Fruit fly (Drosophila melanogaster) whole organism, prepupa: ENCODE measurements around the gene Ythdc1.

Experiments
- Blimp-1 ChIP-seq: fragments of 200-800 bp; sonication (Bioruptor generic); optimal IDR thresholded peaks from 3 replicates; lab custom pipeline; 2017; ENCODE audit warnings: missing biosample characterization, missing genetic modification characterization, mild to moderate bottlenecking, moderate library complexity, missing genetic modification reagents
- CG10631 ChIP-seq: fragments of 200-800 bp; sonication (Bioruptor generic); optimal IDR thresholded peaks from 2 replicates; lab custom pipeline; 2016; ENCODE audit warnings: missing biosample characterization, missing genetic modification characterization
- CG10669 ChIP-seq: fragments of 200-800 bp; sonication (Bioruptor generic); optimal IDR thresholded peaks from 3 replicates; lab custom pipeline; 2018; ENCODE audit warnings: missing biosample characterization, mild to moderate bottlenecking, missing genetic modification characterization, moderate library complexity
- CG11294 ChIP-seq: fragments of 200-800 bp; sonication (Bioruptor generic); IDR thresholded peaks from 2 replicates; pipeline ENCODE4 v1.3.6; 2022; ENCODE audit warnings: missing biosample characterization, missing genetic modification characterization
- CG11902 ChIP-seq: fragments of 200-800 bp; sonication (Bioruptor generic); optimal IDR thresholded peaks from 3 replicates; lab custom pipeline; 2016; ENCODE audit warnings: missing biosample characterization, missing genetic modification characterization
- CG15336 ChIP-seq: fragments of 200-800 bp; sonication (Bioruptor generic); IDR thresholded peaks from 2 replicates; pipeline ENCODE4 v1.3.6; 2022; ENCODE audit warnings: missing biosample characterization, missing genetic modification characterization
- CG1621 ChIP-seq: fragments of 200-800 bp; sonication (Bioruptor generic); optimal IDR thresholded peaks from 3 replicates; lab custom pipeline; 2018; ENCODE audit warnings: missing biosample characterization, mild to moderate bottlenecking, missing genetic modification characterization
- CG16779 ChIP-seq: fragments of 200-800 bp; sonication (Bioruptor generic); optimal IDR thresholded peaks from 3 replicates; lab custom pipeline; 2017; ENCODE audit warnings: missing biosample characterization, mild to moderate bottlenecking, missing genetic modification characterization
- CG3032 ChIP-seq: fragments of 200-800 bp; optimal IDR thresholded peaks from 2 replicates; lab custom pipeline; 2019; ENCODE audit warnings: missing biosample characterization, mild to moderate bottlenecking, missing genetic modification characterization, moderate library complexity
- CG31627 ChIP-seq: fragments of 200-800 bp; sonication (Bioruptor generic); optimal IDR thresholded peaks from 3 replicates; lab custom pipeline; 2016; ENCODE audit warnings: missing biosample characterization, missing genetic modification characterization
- CG32006 ChIP-seq: fragments of 200-800 bp; sonication (Bioruptor generic); optimal IDR thresholded peaks from 3 replicates; lab custom pipeline; 2017; ENCODE audit warnings: missing biosample characterization, mild to moderate bottlenecking, missing genetic modification characterization
- CG34406 ChIP-seq: fragments of 200-800 bp; sonication (Bioruptor generic); optimal IDR thresholded peaks from 3 replicates; lab custom pipeline; 2016; ENCODE audit warnings: missing biosample characterization, missing genetic modification characterization
- CG4318 ChIP-seq: fragments of 200-800 bp; sonication (Bioruptor generic); optimal IDR thresholded peaks from 3 replicates; lab custom pipeline; 2017; ENCODE audit warnings: missing biosample characterization, mild to moderate bottlenecking, missing genetic modification characterization
- CG6163 ChIP-seq: fragments of 200-800 bp; sonication (Bioruptor generic); IDR thresholded peaks from 3 replicates; pipeline ENCODE4 v1.3.6; 2022; ENCODE audit warnings: missing biosample characterization, missing genetic modification characterization
- CG6276 ChIP-seq: fragments of 200-800 bp; sonication (Bioruptor generic); optimal IDR thresholded peaks from 2 replicates; lab custom pipeline; 2017; ENCODE audit warnings: missing biosample characterization, mild to moderate bottlenecking, missing genetic modification characterization
- CG6808 ChIP-seq: fragments of 200-800 bp; sonication (Bioruptor generic); optimal IDR thresholded peaks from 3 replicates; lab custom pipeline; 2017; ENCODE audit warnings: missing biosample characterization, missing genetic modification characterization, mild to moderate bottlenecking, moderate library complexity, missing genetic modification reagents
- CG6854 ChIP-seq: fragments of 200-800 bp; sonication (Bioruptor generic); optimal IDR thresholded peaks from 2 replicates; lab custom pipeline; 2017; ENCODE audit warnings: missing biosample characterization, mild to moderate bottlenecking, missing genetic modification characterization
- CG7368 ChIP-seq: fragments of 200-800 bp; sonication (Bioruptor generic); optimal IDR thresholded peaks from 3 replicates; lab custom pipeline; 2016; ENCODE audit warnings: missing biosample characterization, missing genetic modification characterization
- CG8119 ChIP-seq: fragments of 200-800 bp; sonication (Bioruptor generic); IDR thresholded peaks from 3 replicates; pipeline ENCODE4 v1.3.6; 2022; ENCODE audit warnings: missing biosample characterization, missing genetic modification characterization
- CG8319 ChIP-seq: fragments of 200-800 bp; sonication (Bioruptor generic); optimal IDR thresholded peaks from 3 replicates; lab custom pipeline; 2016; ENCODE audit warnings: missing biosample characterization, missing genetic modification characterization
- CG8632 ChIP-seq: fragments of 200-800 bp; sonication (Bioruptor generic); optimal IDR thresholded peaks from 3 replicates; lab custom pipeline; 2016; ENCODE audit warnings: missing biosample characterization, missing genetic modification characterization
- Eip75B ChIP-seq: fragments of 200-800 bp; sonication (Bioruptor generic); optimal IDR thresholded peaks from 3 replicates; lab custom pipeline; 2016; ENCODE audit warnings: missing biosample characterization, missing genetic modification characterization
- Eip78C ChIP-seq: fragments of 200-800 bp; sonication (Bioruptor generic); peaks from one replicate; lab custom pipeline; 2016; ENCODE audit warnings: missing biosample characterization, missing genetic modification characterization
- Eip93F ChIP-seq: fragments of 200-800 bp; sonication (Bioruptor generic); optimal IDR thresholded peaks from 2 replicates; lab custom pipeline; 2016; ENCODE audit warnings: missing biosample characterization, mild to moderate bottlenecking, missing genetic modification characterization
- Ets21C ChIP-seq: fragments of 200-800 bp; sonication (Bioruptor generic); optimal IDR thresholded peaks from 3 replicates; lab custom pipeline; 2016; ENCODE audit warnings: missing biosample characterization, missing genetic modification characterization
- Ets96B ChIP-seq: fragments of 200-800 bp; optimal IDR thresholded peaks from 2 replicates; lab custom pipeline; 2019; ENCODE audit warnings: missing biosample characterization, mild to moderate bottlenecking, missing genetic modification characterization, moderate library complexity
- Gug ChIP-seq: fragments of 200-800 bp; sonication (Bioruptor generic); IDR thresholded peaks from 2 replicates; pipeline ENCODE4 v1.3.6; 2022; ENCODE audit warnings: missing biosample characterization, missing genetic modification characterization
- Hr39 ChIP-seq: fragments of 200-800 bp; sonication (Bioruptor generic); optimal IDR thresholded peaks from 2 replicates; lab custom pipeline; 2016; ENCODE audit warnings: missing biosample characterization, missing genetic modification characterization
- Hr4 ChIP-seq: fragments of 200-800 bp; sonication (Bioruptor generic); optimal IDR thresholded peaks from 3 replicates; lab custom pipeline; 2016; ENCODE audit warnings: missing biosample characterization, missing genetic modification characterization
- Lpt ChIP-seq: fragments of 200-800 bp; sonication (Bioruptor generic); optimal IDR thresholded peaks from 3 replicates; lab custom pipeline; 2016; ENCODE audit warnings: missing biosample characterization, missing genetic modification characterization
- Met ChIP-seq: fragments of 200-800 bp; sonication (Bioruptor generic); optimal IDR thresholded peaks from 3 replicates; lab custom pipeline; 2016; ENCODE audit warnings: missing biosample characterization, missing genetic modification characterization
- Sox102F ChIP-seq: fragments of 200-800 bp; sonication (Bioruptor generic); optimal IDR thresholded peaks from 2 replicates; lab custom pipeline; 2016; ENCODE audit warnings: missing biosample characterization, mild to moderate bottlenecking, missing genetic modification characterization
- Sox14 ChIP-seq: fragments of 200-800 bp; sonication (Bioruptor generic); optimal IDR thresholded peaks from 3 replicates; lab custom pipeline; 2016; ENCODE audit warnings: missing biosample characterization, missing genetic modification characterization
- achi ChIP-seq: fragments of 200-800 bp; sonication (Bioruptor generic); optimal IDR thresholded peaks from 3 replicates; lab custom pipeline; 2016; ENCODE audit warnings: missing biosample characterization, missing genetic modification characterization
- acj6 ChIP-seq: fragments of 200-800 bp; sonication (Bioruptor generic); optimal IDR thresholded peaks from 3 replicates; lab custom pipeline; 2016; ENCODE audit warnings: missing biosample characterization, missing genetic modification characterization
- cyc ChIP-seq: fragments of 200-800 bp; sonication (Bioruptor generic); optimal IDR thresholded peaks from 3 replicates; lab custom pipeline; 2016; ENCODE audit warnings: missing biosample characterization, missing genetic modification characterization
- dsx ChIP-seq: fragments of 200-800 bp; optimal IDR thresholded peaks from 3 replicates; lab custom pipeline; 2019; ENCODE audit warnings: missing biosample characterization, mild to moderate bottlenecking, missing genetic modification characterization, moderate library complexity; ENCODE audit not compliant: poor library complexity, severe bottlenecking
- eg ChIP-seq: fragments of 200-800 bp; sonication (Bioruptor generic); IDR thresholded peaks from 3 replicates; pipeline ENCODE4 v1.3.6; 2022; ENCODE audit warnings: missing biosample characterization, missing genetic modification characterization
- esn ChIP-seq: fragments of 200-800 bp; sonication (Bioruptor generic); optimal IDR thresholded peaks from 2 replicates; lab custom pipeline; 2016; ENCODE audit warnings: missing biosample characterization, mild to moderate bottlenecking, missing genetic modification characterization, moderate library complexity
- fd59A ChIP-seq: fragments of 200-800 bp; sonication (Bioruptor generic); optimal IDR thresholded peaks from 2 replicates; lab custom pipeline; 2017; ENCODE audit warnings: missing biosample characterization, mild to moderate bottlenecking, missing genetic modification characterization, missing genetic modification reagents
- fd85E ChIP-seq: fragments of 200-800 bp; sonication (Bioruptor generic); optimal IDR thresholded peaks from 3 replicates; lab custom pipeline; 2016; ENCODE audit warnings: missing biosample characterization, missing genetic modification characterization
- lz ChIP-seq: fragments of 200-800 bp; sonication (Bioruptor generic); optimal IDR thresholded peaks from 3 replicates; lab custom pipeline; 2016; ENCODE audit warnings: missing biosample characterization, missing genetic modification characterization
- net ChIP-seq: fragments of 200-800 bp; sonication (Bioruptor generic); optimal IDR thresholded peaks from 3 replicates; lab custom pipeline; 2016; ENCODE audit warnings: missing biosample characterization, missing genetic modification characterization
- pdm3 ChIP-seq: fragments of 200-800 bp; sonication (Bioruptor generic); optimal IDR thresholded peaks from 3 replicates; lab custom pipeline; 2016; ENCODE audit warnings: missing biosample characterization, missing genetic modification characterization
- salr ChIP-seq, 2 experiments: fragments of 200-800 bp; sonication (Bioruptor generic); optimal IDR thresholded peaks; 3 replicates each; lab custom pipeline; 2016 to 2018; ENCODE audit warnings: missing biosample characterization in 2 of 2, missing genetic modification characterization in 2 of 2, mild to moderate bottlenecking in 1 of 2
- spab ChIP-seq: fragments of 200-800 bp; sonication (Bioruptor generic); optimal IDR thresholded peaks from 2 replicates; lab custom pipeline; 2017; ENCODE audit warnings: missing biosample characterization, mild to moderate bottlenecking, missing genetic modification characterization, missing genetic modification reagents
- ss ChIP-seq, 2 experiments: fragments of 200-800 bp; sonication (Bioruptor generic); optimal IDR thresholded peaks; 2 replicates in 1 of 2; 3 replicates in 1 of 2; lab custom pipeline; 2017 to 2018; ENCODE audit warnings: mild to moderate bottlenecking in 2 of 2, missing biosample characterization in 2 of 2, missing genetic modification characterization in 2 of 2, moderate library complexity in 1 of 2
- svp ChIP-seq: fragments of 200-800 bp; sonication (Bioruptor generic); peaks from one replicate; lab custom pipeline; 2016; ENCODE audit warnings: missing biosample characterization, missing genetic modification characterization
- topi ChIP-seq: fragments of 200-800 bp; sonication (Bioruptor generic); optimal IDR thresholded peaks from 3 replicates; lab custom pipeline; 2016; ENCODE audit warnings: missing biosample characterization, missing genetic modification characterization

The Ythdc1 gene

DNA sequence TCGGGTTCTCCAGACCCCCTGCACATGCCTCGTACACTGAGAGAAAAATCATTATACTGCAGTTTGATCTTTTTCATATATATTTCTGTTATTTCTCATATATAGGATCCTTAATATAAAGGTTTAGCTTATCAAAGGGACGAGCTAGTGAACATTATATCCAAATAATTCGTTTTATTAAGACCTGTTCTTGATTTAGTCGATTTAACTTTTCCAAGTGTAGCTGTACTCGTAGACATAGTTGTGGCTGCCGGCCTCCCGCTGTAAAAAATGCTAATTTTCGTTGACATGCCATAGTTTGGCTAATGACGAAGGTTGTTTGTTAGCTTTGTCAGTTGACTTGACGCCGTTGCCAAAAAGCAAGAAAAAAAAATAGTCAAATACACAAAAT, 8.5 kb upstream of the Ythdc1 start (continued):
- TF ChIP-seq net (GFP tag; lab: Kevin White, UChicago) (peak; percentile 36), Sox14 (GFP tag; lab: Kevin White, UChicago) (peak; percentile 20), Sox102F (GFP tag; lab: Kevin White, UChicago) (no peak), spab (GFP tag; lab: Kevin White, UChicago) (peak; percentile 32), Gug (GFP tag; lab: Robert Waterston, UW) (peak; percentile 58; the same call in 1 of the 2 replicates), CG16779 (tag; lab: Kevin White, UChicago) (peak; percentile 16), Met (GFP tag; lab: Kevin White, UChicago) (no peak), CG6163 (GFP tag; lab: Robert Waterston, UW) (peak; percentile 82), Eip75B (peak; percentile 45), achi (peak; percentile 50), Ets21C (GFP tag; lab: Kevin White, UChicago) (no peak), fd59A (peak; percentile 22), CG7368 (peak; percentile 26), CG8319 (no peak)

DNA sequence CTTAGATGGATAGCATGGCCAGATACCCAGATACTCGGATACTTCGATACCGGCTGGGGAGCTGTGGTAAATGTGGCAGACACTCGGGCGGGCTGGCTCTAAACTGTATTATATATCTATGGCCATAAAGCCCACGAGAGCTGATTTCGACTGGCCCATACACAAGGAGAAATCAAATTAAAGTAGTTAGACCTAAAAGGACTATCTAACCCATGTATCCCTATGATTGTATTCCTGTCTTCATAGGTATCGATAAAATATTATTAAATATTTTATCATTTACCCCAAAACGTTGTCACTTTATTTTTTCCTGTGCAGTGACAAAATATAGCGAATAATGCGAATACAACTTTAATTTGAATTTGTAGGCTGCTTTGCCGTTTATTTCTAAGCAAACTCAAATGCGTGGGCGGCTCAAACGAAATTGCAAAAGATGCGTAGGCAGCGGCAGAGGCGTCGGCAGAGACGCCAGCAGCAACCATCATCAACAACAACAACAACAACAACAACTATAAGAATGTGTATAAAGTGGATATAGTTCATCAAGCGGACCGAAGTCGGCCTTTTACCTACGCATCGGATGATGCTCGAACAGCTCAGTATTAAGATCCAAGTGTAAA, 8.0 kb upstream of the Ythdc1 start:
- no peak for TF ChIP-seq CG3032
- no peak for TF ChIP-seq Met (GFP tag; lab: Kevin White, UChicago)
- peak; percentile 16 for TF ChIP-seq achi
- peak; percentile 41 for TF ChIP-seq CG6276
- TF ChIP-seq cyc = no peak
- no peak for TF ChIP-seq fd59A
- TF ChIP-seq CG15336 (GFP tag; lab: Robert Waterston, UW) = peak; percentile 73
- TF ChIP-seq CG6854 (GFP tag; lab: Kevin White, UChicago) = no peak
- TF ChIP-seq Lpt (GFP tag; lab: Kevin White, UChicago) = no peak
- no peak for TF ChIP-seq salr (GFP tag; optimal IDR thresholded peaks at IDR 0.05; lab: Kevin White, UChicago)
- peak; percentile 54 for TF ChIP-seq Gug (GFP tag; lab: Robert Waterston, UW)
- peak; percentile 19 for TF ChIP-seq Eip78C (GFP tag; lab: Kevin White, UChicago)
- no peak for TF ChIP-seq CG6808
- no peak for TF ChIP-seq CG10669 (GFP tag; lab: Kevin White, UChicago)
- TF ChIP-seq spab (GFP tag; lab: Kevin White, UChicago) = no peak
- TF ChIP-seq eg = peak; percentile 82
- peak; percentile 41; the same call in 1 of the 2 replicates for TF ChIP-seq CG11294
- TF ChIP-seq Eip93F (GFP tag; lab: Kevin White, UChicago) = no peak
- no peak for TF ChIP-seq topi (GFP tag; lab: Kevin White, UChicago)
- no peak for TF ChIP-seq ss (GFP tag; optimal IDR thresholded peaks at IDR 0.05; lab: Kevin White, UChicago)
- no peak for TF ChIP-seq CG11902 (GFP tag; lab: Kevin White, UChicago)
- no peak for TF ChIP-seq CG10631
- no peak for TF ChIP-seq CG1621 (tag; lab: Kevin White, UChicago)
- peak; percentile 64 for TF ChIP-seq CG6163 (GFP tag; lab: Robert Waterston, UW)
- TF ChIP-seq CG8119 = peak; percentile 67
- TF ChIP-seq Hr39 (GFP tag; lab: Kevin White, UChicago) = no peak
- TF ChIP-seq acj6 (GFP tag; lab: Kevin White, UChicago) = no peak
- TF ChIP-seq pdm3 (GFP tag; lab: Kevin White, UChicago) = peak; percentile 3
- peak; percentile 35 for TF ChIP-seq CG32006 (GFP tag; lab: Kevin White, UChicago)
- no peak for TF ChIP-seq Ets96B (tag; lab: Kevin White, UChicago)
- TF ChIP-seq Hr4 (GFP tag; lab: Kevin White, UChicago) = peak; percentile 47
- no peak for TF ChIP-seq dsx
- no peak for TF ChIP-seq esn (GFP tag; lab: Kevin White, UChicago)
- TF ChIP-seq CG8632 (GFP tag; lab: Kevin White, UChicago) = no peak
- no peak for TF ChIP-seq CG7368
- TF ChIP-seq CG31627 (GFP tag; lab: Kevin White, UChicago) = no peak
- no peak for TF ChIP-seq svp (GFP tag; lab: Kevin White, UChicago)
- TF ChIP-seq CG8319 = no peak
- TF ChIP-seq lz (GFP tag; lab: Kevin White, UChicago) = no peak
- TF ChIP-seq CG34406 (GFP tag; lab: Kevin White, UChicago) = no peak
- TF ChIP-seq CG4318 (GFP tag; lab: Kevin White, UChicago) = peak; percentile 9
- TF ChIP-seq Sox14 (GFP tag; lab: Kevin White, UChicago) = no peak
- TF ChIP-seq fd85E (GFP tag; lab: Kevin White, UChicago) = no peak
- TF ChIP-seq Blimp-1 (GFP tag; lab: Kevin White, UChicago) = no peak
